Worm (Caenorhabditis elegans) whole organism, L3 larva: Measurements from ENCODE around the gene nep-17.

ENCODE experiments used
- ama-1 ChIP-seq: fragments of 150-350 bp; optimal IDR thresholded peaks from 2 replicates; lab custom pipeline; 2018
- ceh-16 ChIP-seq: sonication (generic microtip); optimal IDR thresholded peaks from 2 replicates; lab custom pipeline; 2017; ENCODE audit warnings: missing biosample characterization, missing genetic modification characterization
- ceh-28 ChIP-seq: fragments of 150-350 bp; optimal IDR thresholded peaks from 2 replicates; lab custom pipeline; 2014; ENCODE audit warnings: missing biosample characterization, missing genetic modification reagents, missing genetic modification characterization
- ceh-82 ChIP-seq: fragments of 150-350 bp; optimal IDR thresholded peaks from 2 replicates; lab custom pipeline; 2014; ENCODE audit warnings: missing biosample characterization, missing genetic modification characterization
- daf-12 ChIP-seq: fragments of 150-350 bp; optimal IDR thresholded peaks from 2 replicates; lab custom pipeline; 2014; ENCODE audit warnings: missing biosample characterization, missing genetic modification reagents, missing genetic modification characterization
- egl-27 ChIP-seq: sonication (generic microtip); optimal IDR thresholded peaks from 4 replicates; lab custom pipeline; 2017; ENCODE audit warnings: missing biosample characterization, missing genetic modification reagents, missing genetic modification characterization
- egl-5 ChIP-seq: fragments of 150-350 bp; optimal IDR thresholded peaks from 2 replicates; lab custom pipeline; 2017; ENCODE audit warnings: missing biosample characterization, missing genetic modification reagents, missing genetic modification characterization, inconsistent platforms
- elt-1 ChIP-seq: fragments of 150-350 bp; optimal IDR thresholded peaks from 2 replicates; lab custom pipeline; 2014; ENCODE audit warnings: missing biosample characterization, missing genetic modification characterization
- elt-2 ChIP-seq: sonication (generic microtip); optimal IDR thresholded peaks from 2 replicates; lab custom pipeline; 2016; ENCODE audit warnings: missing genetic modification reagents, mild to moderate bottlenecking, missing genetic modification characterization, missing compliant biosample characterization
- elt-3 ChIP-seq, 3 experiments: fragments of 150-350 bp in 1 of 3; sonication (generic microtip) in 2 of 3; optimal IDR thresholded peaks; 2 replicates in 2 of 3; 4 replicates in 1 of 3; lab custom pipeline; 2014 to 2017; ENCODE audit warnings: missing biosample characterization in 3 of 3, missing genetic modification characterization in 3 of 3
- eor-1 ChIP-seq, 2 experiments: fragments of 150-350 bp; optimal IDR thresholded peaks; 2 replicates each; lab custom pipeline; 2014 to 2018; ENCODE audit warnings: missing biosample characterization in 2 of 2, missing genetic modification characterization in 2 of 2
- fkh-10 ChIP-seq: sonication (generic microtip); optimal IDR thresholded peaks from 2 replicates; lab custom pipeline; 2017; ENCODE audit warnings: missing biosample characterization, missing genetic modification reagents, missing genetic modification characterization
- fkh-2 ChIP-seq: fragments of 150-350 bp; optimal IDR thresholded peaks from 2 replicates; lab custom pipeline; 2014; ENCODE audit warnings: missing biosample characterization, missing genetic modification reagents, missing genetic modification characterization
- fos-1 ChIP-seq: fragments of 150-350 bp; optimal IDR thresholded peaks from 2 replicates; lab custom pipeline; 2014; ENCODE audit warnings: missing biosample characterization, missing genetic modification characterization
- jun-1 ChIP-seq: fragments of 150-350 bp; optimal IDR thresholded peaks from 2 replicates; lab custom pipeline; 2014; ENCODE audit warnings: missing biosample characterization, missing genetic modification reagents, missing genetic modification characterization
- lin-15B ChIP-seq: fragments of 150-350 bp; optimal IDR thresholded peaks from 2 replicates; lab custom pipeline; 2014; ENCODE audit warnings: missing biosample characterization, missing genetic modification characterization
- lin-39 ChIP-seq: fragments of 150-350 bp; optimal IDR thresholded peaks from 2 replicates; lab custom pipeline; 2018; ENCODE audit warnings: missing biosample characterization, missing genetic modification reagents, missing genetic modification characterization
- mdl-1 ChIP-seq: fragments of 150-350 bp; optimal IDR thresholded peaks from 2 replicates; lab custom pipeline; 2014; ENCODE audit warnings: missing biosample characterization, missing genetic modification characterization
- mml-1 ChIP-seq: fragments of 150-350 bp; sonication (generic microtip); optimal IDR thresholded peaks from 3 replicates; lab custom pipeline; 2014; ENCODE audit warnings: missing biosample characterization, missing genetic modification characterization
- nfya-1 ChIP-seq: sonication (generic microtip); optimal IDR thresholded peaks from 2 replicates; lab custom pipeline; 2017; ENCODE audit warnings: missing genetic modification characterization, mild to moderate bottlenecking, missing compliant biosample characterization, antibody characterized with exemption, moderate library complexity; ENCODE audit not compliant: insufficient read depth
- nhr-11 ChIP-seq: fragments of 150-350 bp; optimal IDR thresholded peaks from 2 replicates; lab custom pipeline; 2014; ENCODE audit warnings: missing biosample characterization, missing genetic modification characterization
- nhr-12 ChIP-seq: fragments of 150-350 bp; optimal IDR thresholded peaks from 2 replicates; lab custom pipeline; 2014; ENCODE audit warnings: missing biosample characterization, missing genetic modification characterization
- nhr-23 ChIP-seq: fragments of 150-350 bp; optimal IDR thresholded peaks from 2 replicates; lab custom pipeline; 2014; ENCODE audit warnings: missing biosample characterization, missing genetic modification reagents, missing genetic modification characterization
- nhr-25 ChIP-seq: sonication (generic microtip); optimal IDR thresholded peaks from 2 replicates; lab custom pipeline; 2017; ENCODE audit warnings: missing biosample characterization, missing genetic modification characterization
- nhr-28 ChIP-seq: fragments of 150-350 bp; optimal IDR thresholded peaks from 2 replicates; lab custom pipeline; 2014; ENCODE audit warnings: missing biosample characterization, missing genetic modification characterization
- nhr-43 ChIP-seq: sonication (generic microtip); optimal IDR thresholded peaks from 2 replicates; lab custom pipeline; 2016; ENCODE audit warnings: mild to moderate bottlenecking, missing genetic modification characterization, missing compliant biosample characterization; ENCODE audit not compliant: poor library complexity, severe bottlenecking
- nhr-77 ChIP-seq: fragments of 150-350 bp; optimal IDR thresholded peaks from 2 replicates; lab custom pipeline; 2014; ENCODE audit warnings: missing biosample characterization, missing genetic modification characterization
- pha-4 ChIP-seq: fragments of 150-350 bp; optimal IDR thresholded peaks from 2 replicates; lab custom pipeline; 2014; ENCODE audit warnings: missing biosample characterization, missing genetic modification reagents, missing genetic modification characterization
- pqm-1 ChIP-seq: fragments of 150-350 bp; optimal IDR thresholded peaks from 2 replicates; lab custom pipeline; 2017; ENCODE audit warnings: missing biosample characterization, missing genetic modification characterization, inconsistent platforms
- sea-2 ChIP-seq: fragments of 150-350 bp; sonication (generic microtip); optimal IDR thresholded peaks from 4 replicates; lab custom pipeline; 2014; ENCODE audit warnings: missing biosample characterization, missing genetic modification reagents, missing genetic modification characterization
- skn-1 ChIP-seq: fragments of 150-350 bp; optimal IDR thresholded peaks from 2 replicates; lab custom pipeline; 2014; ENCODE audit warnings: missing biosample characterization, missing genetic modification characterization
- snpc-4 ChIP-seq: fragments of 150-350 bp; optimal IDR thresholded peaks from 2 replicates; lab custom pipeline; 2014; ENCODE audit warnings: missing biosample characterization, missing genetic modification characterization
- tbx-2 ChIP-seq: sonication (generic microtip); optimal IDR thresholded peaks from 2 replicates; lab custom pipeline; 2016; ENCODE audit warnings: mild to moderate bottlenecking, missing genetic modification characterization, missing compliant biosample characterization
- zag-1 ChIP-seq: fragments of 150-350 bp; optimal IDR thresholded peaks from 2 replicates; lab custom pipeline; 2014; ENCODE audit warnings: missing biosample characterization, missing genetic modification characterization

The nep-17 gene

DNA sequence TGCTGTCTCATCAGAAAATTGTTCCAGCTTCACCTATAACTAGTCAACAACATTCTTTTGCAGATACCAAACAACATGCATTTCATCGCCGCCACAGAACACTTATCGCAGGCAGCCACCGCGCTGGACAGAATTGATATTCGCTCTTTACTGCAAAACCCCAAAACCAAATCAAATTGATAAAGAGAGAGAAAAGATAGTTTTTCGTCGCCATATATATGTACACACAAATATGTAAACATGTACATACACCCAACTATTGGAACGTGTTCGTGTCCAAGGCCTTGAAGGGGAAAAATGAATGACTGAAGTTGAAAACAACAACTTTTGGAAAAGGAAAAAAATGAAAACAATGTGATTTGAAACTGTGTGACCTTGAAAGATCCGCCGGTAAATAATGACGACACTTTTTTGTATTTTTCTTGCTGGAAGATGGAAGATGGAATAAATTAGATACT is 42.2 kb upstream of the nep-17 start:
- peak; percentile 33 for TF ChIP-seq nhr-43
- TF ChIP-seq snpc-4 (tag; lab: Kevin White, UChicago): no peak
- peak; percentile 73 for TF ChIP-seq jun-1
- TF ChIP-seq elt-2 (tag; lab: Kevin White, UChicago): peak; percentile 93
- peak; percentile 87 for TF ChIP-seq pqm-1 (tag; lab: Kevin White, UChicago)
- peak; percentile 28 for TF ChIP-seq skn-1
- TF ChIP-seq nhr-25: peak; percentile 76
- peak in 1 of 3 experiments; percentile 26 for TF ChIP-seq elt-3 (tag; optimal IDR thresholded peaks at IDR 0.05; lab: Kevin White, UChicago)
- no peak for TF ChIP-seq lin-39 (tag; lab: Kevin White, UChicago)
- TF ChIP-seq pha-4 (tag; lab: Kevin White, UChicago): peak; percentile 89
- TF ChIP-seq nfya-1 (tag; lab: Kevin White, UChicago): peak; percentile 24
- no peak for TF ChIP-seq fos-1

DNA sequence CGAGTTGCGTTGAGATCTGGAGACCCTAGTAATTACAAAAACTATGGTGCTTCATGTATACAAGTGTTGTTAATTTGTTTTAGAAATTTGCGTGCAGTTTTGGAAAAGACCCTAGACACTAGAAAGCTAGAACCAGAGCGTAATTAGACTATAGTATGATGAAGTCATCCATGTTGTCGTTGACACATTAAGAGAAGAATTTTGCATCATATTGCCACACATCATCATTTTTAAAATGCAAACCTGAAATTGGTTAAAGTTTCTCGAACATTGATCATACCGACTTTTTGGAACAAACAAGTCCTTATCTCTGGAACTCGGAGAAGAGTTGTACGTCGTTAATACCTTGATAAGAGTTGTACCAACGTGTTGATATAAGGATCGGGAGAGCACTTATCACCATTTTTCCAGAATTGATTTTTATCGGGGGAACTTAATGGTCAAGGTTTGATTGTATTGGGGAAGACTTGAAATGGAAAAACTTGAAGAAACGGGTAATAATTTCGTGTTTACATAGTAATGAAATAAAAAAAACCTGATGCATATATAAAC is 39.7 kb upstream of the nep-17 start:
- TF ChIP-seq nhr-43 (no peak), skn-1 (peak; percentile 50), elt-2 (tag; lab: Kevin White, UChicago) (peak; percentile 98), fkh-2 (tag; lab: Kevin White, UChicago) (no peak), lin-39 (tag; lab: Kevin White, UChicago) (no peak), pha-4 (tag; lab: Kevin White, UChicago) (peak; percentile 46), nhr-12 (tag; lab: Kevin White, UChicago) (no peak), daf-12 (no peak), ceh-16 (tag; lab: Kevin White, UChicago) (no peak), nhr-25 (no peak), nhr-28 (tag; lab: Kevin White, UChicago) (no peak), mdl-1 (tag; lab: Kevin White, UChicago) (no peak), ceh-28 (tag; lab: Kevin White, UChicago) (peak; percentile 30), eor-1 (tag; optimal IDR thresholded peaks at IDR 0.05; lab: Kevin White, UChicago) (no peak), jun-1 (peak; percentile 25), nhr-77 (no peak), ceh-82 (tag; lab: Kevin White, UChicago) (no peak), snpc-4 (tag; lab: Kevin White, UChicago) (no peak), zag-1 (tag; lab: Kevin White, UChicago) (no peak), elt-1 (tag; lab: Kevin White, UChicago) (no peak), lin-15B (tag; lab: Kevin White, UChicago) (no peak), pqm-1 (tag; lab: Kevin White, UChicago) (peak; percentile 92), ama-1 (lab: Kevin White, UChicago) (peak; percentile 19)
- TF ChIP-seq, all 47 proteins: peak for 7

DNA sequence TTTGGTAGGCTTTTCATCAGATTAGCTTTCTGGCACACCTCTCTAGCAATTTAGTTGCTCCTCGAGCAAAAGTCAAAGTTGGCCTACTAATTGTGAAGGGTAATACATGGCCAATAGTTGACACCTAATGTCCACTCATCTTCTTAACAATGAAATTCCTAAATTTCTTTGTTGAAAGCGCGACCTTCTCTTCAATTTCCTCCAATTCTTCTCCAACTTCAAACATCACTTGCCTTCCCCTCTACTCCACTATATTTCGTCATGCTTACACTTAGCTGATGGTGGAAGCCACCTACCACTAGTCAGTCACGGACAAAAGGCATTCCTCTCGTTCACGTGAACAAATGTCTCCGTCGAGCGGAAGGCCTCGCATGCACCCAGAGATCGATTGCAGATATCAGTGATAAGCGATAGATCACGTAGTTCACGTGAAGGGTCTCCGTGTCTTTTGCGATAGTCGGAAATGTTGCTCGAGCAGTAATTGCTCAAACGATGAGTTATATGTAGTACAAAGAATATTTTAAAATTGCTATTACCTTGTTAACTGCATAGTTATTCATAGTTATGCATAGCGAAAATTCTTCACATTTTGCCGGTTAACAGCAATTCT is 38.5 kb upstream of the nep-17 start, which contains the start of gene E01G4.3:
Gene E01G4.3 (minus strand): TSS at position 560 of the 610 bp plus-strand sequence.
- TF ChIP-seq egl-27 (tag; lab: Kevin White, UChicago): peak; percentile 83
- peak; percentile 90 for TF ChIP-seq nhr-25
- TF ChIP-seq skn-1: peak; percentile 2
- peak; percentile 69 for TF ChIP-seq nhr-11
- TF ChIP-seq sea-2 (GFP tag; lab: Kevin White, UChicago): no peak
- peak; percentile 71 for TF ChIP-seq nhr-23 (tag; lab: Kevin White, UChicago)
- peak; percentile 98 for TF ChIP-seq pqm-1 (tag; lab: Kevin White, UChicago)
- TF ChIP-seq ceh-28 (tag; lab: Kevin White, UChicago): peak; percentile 80
- peak in 2 of 3 experiments; percentile 20 to 62 for TF ChIP-seq elt-3 (tag; optimal IDR thresholded peaks at IDR 0.05; lab: Kevin White, UChicago)
- TF ChIP-seq jun-1: peak; percentile 93
- no peak for TF ChIP-seq egl-5 (tag; lab: Kevin White, UChicago)
- peak; percentile 69 for TF ChIP-seq mdl-1 (tag; lab: Kevin White, UChicago)
- peak; percentile 92 for TF ChIP-seq elt-2 (tag; lab: Kevin White, UChicago)
- TF ChIP-seq mml-1 (tag; lab: Kevin White, UChicago): peak; percentile 92
- no peak for TF ChIP-seq nhr-77
- TF ChIP-seq nhr-43: peak; percentile 84
- TF ChIP-seq tbx-2: peak; percentile 3
- peak; percentile 3 for TF ChIP-seq pha-4 (tag; lab: Kevin White, UChicago)
- TF ChIP-seq nfya-1 (tag; lab: Kevin White, UChicago): peak; percentile 79
- TF ChIP-seq fkh-10: no peak
- TF ChIP-seq, all 47 proteins: peak for 16
